Worm (Caenorhabditis elegans): ENCODE results near the gene idpb-3.

Gene idpb-3

DNA sequence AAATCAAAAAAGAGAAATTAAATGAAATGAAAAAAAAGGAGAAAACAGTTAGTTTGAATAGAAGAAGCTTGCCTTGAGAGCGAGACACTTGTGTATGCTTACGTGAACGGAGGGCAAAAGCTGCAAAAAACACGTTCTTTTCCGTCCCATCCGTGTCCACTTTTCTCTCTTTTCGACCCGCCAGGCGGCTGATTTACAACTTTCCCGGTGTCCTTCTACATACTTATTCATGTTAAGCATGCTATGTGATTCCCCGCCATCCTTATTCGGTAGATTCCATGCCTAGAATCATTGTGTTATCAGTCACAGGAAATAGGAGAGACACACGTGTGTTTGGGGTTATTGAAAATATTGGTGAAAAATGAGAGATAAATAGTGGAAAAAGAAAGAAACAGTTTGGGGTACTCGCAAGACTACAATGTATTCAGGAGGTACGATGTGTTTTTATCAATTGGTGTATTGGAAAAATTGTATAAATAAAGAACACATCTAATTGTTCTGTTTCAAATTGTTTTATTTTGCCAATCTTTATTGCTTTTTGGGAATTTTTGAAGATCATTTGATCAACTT lies 40.4 kb upstream of the idpb-3 start, which contains the start of gene nas-29:
TSS of gene nas-29 (minus strand) at position 92 of the 570 bp plus-strand sequence.
- 0 out of 2 replicates have a peak, but pooled peaks have one; percentile 28 for TF ChIP-seq lin-1 (GFP tag; IDR thresholded peaks at IDR 0.05)
- no peak for TF ChIP-seq lin-38 (GFP tag; IDR thresholded peaks at IDR 0.05)
- peak; percentile 81 for TF ChIP-seq pqm-1 (tag; optimal IDR thresholded peaks at IDR 0.05)
- TF ChIP-seq tag-97 (GFP tag; IDR thresholded peaks at IDR 0.05): no peak
- peak; percentile 49 for TF ChIP-seq hlh-30 (tag; optimal IDR thresholded peaks at IDR 0.05; ENCODE audit: insufficient read depth)
- TF ChIP-seq aha-1 (tag): peak; percentile 95
- TF ChIP-seq nhr-77 (tag; optimal IDR thresholded peaks at IDR 0.05): peak; percentile 76
- TF ChIP-seq dmd-6 (GFP tag; IDR thresholded peaks at IDR 0.05): peak; percentile 64; the same call in 1 of the 2 replicates
- no peak for TF ChIP-seq daf-16 (GFP tag; optimal IDR thresholded peaks at IDR 0.05)
- TF ChIP-seq daf-16 (tag; optimal IDR thresholded peaks at IDR 0.05): peak; percentile 82
- TF ChIP-seq dve-1 (tag; optimal IDR thresholded peaks at IDR 0.05; ENCODE audit: insufficient read depth): peak; percentile 86
- peak; percentile 93 for TF ChIP-seq mxl-3 (GFP tag; optimal IDR thresholded peaks at IDR 0.05)
- TF ChIP-seq nhr-28 (tag; optimal IDR thresholded peaks at IDR 0.05): peak; percentile 97
- TF ChIP-seq mdl-1 (tag; optimal IDR thresholded peaks at IDR 0.05): peak in 1 of 2 experiments; percentile 89
- TF ChIP-seq ceh-82 (tag; optimal IDR thresholded peaks at IDR 0.05): no peak
- TF ChIP-seq nhr-48 (tag; optimal IDR thresholded peaks at IDR 0.05): peak; percentile 42

DNA sequence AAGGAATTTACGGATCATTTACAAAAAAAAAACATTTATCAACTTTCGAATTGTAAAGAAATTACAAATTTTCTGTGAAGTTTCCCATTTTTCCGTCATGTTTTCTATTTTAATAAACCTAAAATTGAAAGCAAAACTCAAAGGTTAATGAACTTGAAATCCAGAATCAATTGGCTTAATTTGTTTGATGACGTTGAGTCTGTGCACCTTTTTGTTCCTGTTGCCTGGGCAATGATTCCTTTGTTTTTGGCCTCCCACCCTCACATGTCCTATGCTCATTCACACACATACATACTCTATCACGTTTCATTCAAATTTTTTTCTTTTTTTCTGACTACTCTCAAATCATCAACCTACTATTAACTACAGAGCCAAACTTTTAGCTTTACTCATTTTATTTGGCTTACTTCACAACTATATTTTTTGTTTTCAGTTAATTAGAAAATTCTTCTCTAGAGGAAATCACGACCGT lies 34.7 kb upstream of the idpb-3 start, which contains the start of gene F58A6.2:
TSS of gene F58A6.2 (plus strand) at position 422 of the 472 bp plus-strand sequence.
- no peak for TF ChIP-seq cey-2 (tag; optimal IDR thresholded peaks at IDR 0.05; ENCODE audit: borderline replicate concordance, insufficient read depth)
- TF ChIP-seq aha-1 (tag): peak; percentile 59

DNA sequence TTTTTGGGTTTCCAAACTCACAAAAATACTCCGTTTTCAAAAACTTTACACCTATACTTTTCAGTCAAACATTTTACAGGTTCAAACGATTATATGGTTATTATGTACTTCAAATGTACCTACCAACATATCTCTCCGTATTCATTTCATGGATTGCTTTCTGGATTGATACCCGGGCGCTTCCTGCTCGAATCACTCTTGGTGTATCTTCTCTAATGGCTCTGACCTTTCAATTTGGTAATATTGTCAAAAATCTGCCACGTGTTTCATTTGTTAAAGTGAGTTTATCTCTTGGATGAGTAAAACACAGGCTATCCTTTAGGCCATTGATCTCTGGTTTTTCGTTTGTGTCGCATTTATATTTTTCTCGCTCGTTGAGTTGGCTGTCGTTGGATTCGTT lies 30.2 kb upstream of the idpb-3 start:
- peak in 1 of 2 experiments; percentile 90 for TF ChIP-seq unc-62 (GFP tag; optimal IDR thresholded peaks at IDR 0.05 in 1 of 2)
- no peak for TF ChIP-seq unc-62 (tag; optimal IDR thresholded peaks at IDR 0.05)
- no peak for TF ChIP-seq duxl-1 (tag; optimal IDR thresholded peaks at IDR 0.05; ENCODE audit: poor library complexity)

DNA sequence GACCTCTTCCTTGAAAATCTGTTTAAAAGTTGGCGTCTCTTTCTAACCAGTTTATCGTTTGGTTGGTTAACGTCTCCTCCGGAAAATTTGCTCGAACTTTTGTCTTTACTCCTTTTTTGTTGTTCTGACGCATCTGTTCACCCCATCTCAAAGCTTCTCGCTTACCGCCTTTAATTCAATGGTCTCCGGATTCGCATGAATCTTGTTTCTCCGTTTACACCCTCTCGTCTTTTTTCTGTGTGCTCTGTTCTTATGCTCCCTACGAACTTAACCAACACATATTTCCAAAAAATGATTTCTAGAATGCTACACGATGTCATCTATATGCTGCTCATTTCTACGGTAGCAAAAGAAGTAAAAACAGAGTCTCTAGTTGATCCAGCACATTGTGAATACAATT lies 28.5 kb upstream of the idpb-3 start, which contains the start of gene lgc-56:
TSS of gene lgc-56 (plus strand) at position 301 of the 400 bp plus-strand sequence.
- TF ChIP-seq lin-38 (GFP tag; IDR thresholded peaks at IDR 0.05) (no peak), unc-62 (GFP tag; optimal IDR thresholded peaks at IDR 0.05 in 1 of 2) (peak in 1 of 2 experiments; percentile 22), unc-62 (tag; optimal IDR thresholded peaks at IDR 0.05) (no peak)

DNA sequence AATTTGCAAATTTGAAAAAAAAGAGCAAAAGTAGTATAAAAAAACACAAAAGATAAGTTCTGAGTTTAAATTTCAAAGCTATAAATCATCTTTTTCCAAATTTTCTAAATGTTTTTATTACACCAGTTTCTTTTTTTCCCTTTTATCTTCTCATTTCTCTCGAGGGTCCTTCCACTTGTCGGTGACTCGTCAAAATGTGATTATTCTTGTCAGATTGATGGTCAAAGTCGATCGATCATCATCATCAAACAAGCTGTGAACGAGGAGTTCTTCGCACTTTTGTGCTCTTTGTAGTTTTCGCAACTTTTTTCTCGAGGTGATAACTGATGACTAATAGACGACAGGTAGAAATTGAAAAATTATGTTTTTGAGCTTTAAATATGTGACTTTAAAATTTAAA lies 19.0 kb upstream of the idpb-3 start:
- TF ChIP-seq dve-1 (tag; optimal IDR thresholded peaks at IDR 0.05; ENCODE audit: insufficient read depth) (no peak), dmd-6 (GFP tag; IDR thresholded peaks at IDR 0.05) (no peak), mes-2 (tag; optimal IDR thresholded peaks at IDR 0.05; ENCODE audit: poor library complexity, severe bottlenecking) (no peak), ZK337.2 (GFP tag; IDR thresholded peaks at IDR 0.05) (no peak), T26A8.4 (GFP tag; IDR thresholded peaks at IDR 0.05) (no peak), ceh-20 (GFP tag; IDR thresholded peaks at IDR 0.05) (peak; percentile 90; the same call in 1 of the 2 replicates)

DNA sequence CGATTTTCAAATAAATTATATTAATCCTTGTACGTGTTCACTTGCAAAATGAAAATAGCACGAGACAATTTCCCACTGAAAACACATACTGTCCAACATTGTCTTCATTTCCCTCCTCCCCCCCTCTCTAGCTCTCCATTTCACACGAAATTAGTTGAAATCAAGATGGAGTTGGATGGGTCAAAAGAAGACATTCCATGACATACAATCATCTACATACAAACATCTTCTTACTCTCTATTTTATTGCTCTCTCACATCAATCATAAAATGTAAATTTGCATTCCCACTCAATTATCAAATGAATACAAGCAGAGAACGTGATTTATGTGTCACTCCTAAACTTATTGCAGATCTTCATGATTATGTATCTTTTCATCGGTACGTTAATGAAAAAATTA lies 14.1 kb upstream of the idpb-3 start, which contains the start of gene srsy-1:
TSS of gene srsy-1 (plus strand) at position 301 of the 400 bp plus-strand sequence.
- TF ChIP-seq ztf-7 (tag; optimal IDR thresholded peaks at IDR 0.05): no peak
- TF ChIP-seq madf-9 (GFP tag; conservative IDR thresholded peaks at IDR 0.05): no peak
- TF ChIP-seq hlh-11 (tag; optimal IDR thresholded peaks at IDR 0.05): no peak
- no peak for TF ChIP-seq nhr-10 (tag; optimal IDR thresholded peaks at IDR 0.05)
- no peak for TF ChIP-seq zfp-2 (tag; optimal IDR thresholded peaks at IDR 0.05)
- TF ChIP-seq rbr-2 (tag; optimal IDR thresholded peaks at IDR 0.05): no peak
- no peak for TF ChIP-seq unc-62 (GFP tag; optimal IDR thresholded peaks at IDR 0.05 in 1 of 2)
- no peak for TF ChIP-seq unc-62 (tag; optimal IDR thresholded peaks at IDR 0.05)
- TF ChIP-seq pqm-1 (tag; optimal IDR thresholded peaks at IDR 0.05): no peak
- TF ChIP-seq skn-1 (tag; optimal IDR thresholded peaks at IDR 0.05): no peak

All from whole organism, L4 larva.